Fruit fly (Drosophila melanogaster): ENCODE results near the gene mthl15.

DNA sequence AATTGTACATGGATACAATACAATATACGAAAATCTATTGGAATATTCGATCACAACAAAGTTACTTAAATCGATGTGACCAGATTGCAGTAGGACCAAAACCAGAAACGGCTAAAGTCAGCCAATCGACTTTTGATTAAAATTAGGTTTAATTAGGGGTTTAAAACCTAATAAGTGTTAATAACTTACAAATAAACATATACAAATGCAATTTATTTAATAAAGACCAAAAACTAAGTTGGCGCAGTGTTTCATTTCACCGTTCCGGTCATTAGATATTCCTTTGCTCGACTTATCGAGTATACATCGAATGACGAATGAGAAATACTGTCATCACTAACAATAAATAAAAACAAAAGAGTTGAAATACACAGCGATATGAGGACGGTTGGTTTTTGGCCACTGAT, 12.3 kb upstream of the mthl15 start, which contains the start of the genes bsk and CG31717:
- TF ChIP-seq unpg (GFP tag; optimal IDR thresholded peaks at IDR 0.05), result no peak
- TF ChIP-seq usp (GFP tag; optimal IDR thresholded peaks at IDR 0.05), result no peak
- no peak for TF ChIP-seq CG13123 (GFP tag; optimal IDR thresholded peaks at IDR 0.05)
- TF ChIP-seq CG12219 (GFP tag; optimal IDR thresholded peaks at IDR 0.05), result no peak
- TF ChIP-seq Mrtf (GFP tag; IDR thresholded peaks at IDR 0.05), result no peak
- TF ChIP-seq Abd-B (GFP tag; optimal IDR thresholded peaks at IDR 0.05), result no peak
- no peak for TF ChIP-seq Blimp-1 (GFP tag; optimal IDR thresholded peaks at IDR 0.05)
- no peak for TF ChIP-seq Doc3 (GFP tag; IDR thresholded peaks at IDR 0.05; ENCODE audit: partially characterized antibody)
- TF ChIP-seq sr (GFP tag; IDR thresholded peaks at IDR 0.05), result no peak
- TF ChIP-seq CG31388 (GFP tag; optimal IDR thresholded peaks at IDR 0.05), result no peak
- no peak for TF ChIP-seq CG10274 (GFP tag; optimal IDR thresholded peaks at IDR 0.05)
- TF ChIP-seq ap (GFP tag; IDR thresholded peaks at IDR 0.05), result no peak
- TF ChIP-seq CG14667 (GFP tag; IDR thresholded peaks at IDR 0.05), result no peak

Data from whole organism, embryonic.